Worm (Caenorhabditis elegans) whole organism, L4 larva: ENCODE measurements around the gene K09F6.6.

ENCODE experiments used
- D1046.2 ChIP-seq: fragments of 200-800 bp; sonication (Bioruptor generic); IDR thresholded peaks from 2 replicates; pipeline ENCODE4 v1.3.6; 2022; ENCODE audit warnings: missing genetic modification characterization, missing compliant biosample characterization
- F37D6.2 ChIP-seq: sonication (generic microtip); optimal IDR thresholded peaks from 2 replicates; lab custom pipeline; 2016; ENCODE audit warnings: mild to moderate bottlenecking, missing genetic modification characterization, missing compliant biosample characterization
- R02D3.7 ChIP-seq: fragments of 150-350 bp; sonication (generic microtip); optimal IDR thresholded peaks from 3 replicates; lab custom pipeline; 2014; ENCODE audit warnings: missing biosample characterization, missing genetic modification characterization
- T20F7.1 ChIP-seq: fragments of 200-800 bp; sonication (Bioruptor generic); optimal IDR thresholded peaks from 2 replicates; lab custom pipeline; 2018; ENCODE audit warnings: mild to moderate bottlenecking, missing genetic modification characterization, missing compliant biosample characterization
- T26A8.4 ChIP-seq: fragments of 200-800 bp; sonication (Bioruptor generic); IDR thresholded peaks from 2 replicates; pipeline ENCODE4 v1.3.6; 2022; ENCODE audit warnings: missing genetic modification characterization, missing compliant biosample characterization
- Y5F2A.4 ChIP-seq: fragments of 200-800 bp; sonication (Bioruptor generic); optimal IDR thresholded peaks from 2 replicates; lab custom pipeline; 2018; ENCODE audit warnings: mild to moderate bottlenecking, missing genetic modification characterization, missing compliant biosample characterization
- ZK337.2 ChIP-seq: fragments of 200-800 bp; sonication (Bioruptor generic); IDR thresholded peaks from 2 replicates; pipeline ENCODE4 v1.3.6; 2022; ENCODE audit warnings: missing genetic modification reagents, missing genetic modification characterization, missing compliant biosample characterization
- arid-1 ChIP-seq: fragments of 200-800 bp; sonication (Bioruptor generic); conservative IDR thresholded peaks from 2 replicates; pipeline ENCODE4 v1.3.6; 2022; ENCODE audit warnings: missing genetic modification reagents, missing genetic modification characterization, missing compliant biosample characterization
- attf-4 ChIP-seq: sonication (generic microtip); optimal IDR thresholded peaks from 3 replicates; lab custom pipeline; 2017; ENCODE audit warnings: missing biosample characterization, missing genetic modification characterization
- ceh-28 ChIP-seq: fragments of 150-350 bp; optimal IDR thresholded peaks from 2 replicates; lab custom pipeline; 2014; ENCODE audit warnings: missing biosample characterization, missing genetic modification reagents, missing genetic modification characterization
- ceh-62 ChIP-seq: sonication (generic microtip); optimal IDR thresholded peaks from 2 replicates; lab custom pipeline; 2017; ENCODE audit warnings: missing biosample characterization, missing genetic modification characterization
- ceh-82 ChIP-seq: sonication (generic microtip); optimal IDR thresholded peaks from 2 replicates; lab custom pipeline; 2017; ENCODE audit warnings: missing biosample characterization, missing genetic modification characterization
- ces-1 ChIP-seq: fragments of 150-350 bp; sonication (generic microtip); optimal IDR thresholded peaks from 4 replicates; lab custom pipeline; 2014; ENCODE audit warnings: missing biosample characterization, missing genetic modification reagents, missing genetic modification characterization
- ctbp-1 ChIP-seq: fragments of 200-800 bp; sonication (Bioruptor generic); IDR thresholded peaks from 2 replicates; pipeline ENCODE4 v1.3.6; 2022; ENCODE audit warnings: missing genetic modification reagents, missing genetic modification characterization, missing compliant biosample characterization
- daf-16 ChIP-seq, 3 experiments: sonication (generic microtip); optimal IDR thresholded peaks; 2 replicates each; lab custom pipeline; 2016 to 2017; ENCODE audit warnings: missing genetic modification characterization in 3 of 3, missing genetic modification reagents in 3 of 3, mild to moderate bottlenecking in 2 of 3, missing compliant biosample characterization in 2 of 3, missing biosample characterization in 1 of 3, moderate library complexity in 1 of 3
- daf-19 ChIP-seq: fragments of 200-800 bp; sonication (Bioruptor generic); conservative IDR thresholded peaks from 2 replicates; pipeline ENCODE4 v1.3.6; 2022; ENCODE audit warnings: missing genetic modification characterization, missing compliant biosample characterization
- dmd-9 ChIP-seq: fragments of 200-800 bp; sonication (Bioruptor generic); IDR thresholded peaks from 2 replicates; pipeline ENCODE4 v1.3.6; 2022; ENCODE audit warnings: missing genetic modification reagents, missing genetic modification characterization, missing compliant biosample characterization
- dpl-1 ChIP-seq: fragments of 150-350 bp; optimal IDR thresholded peaks from 2 replicates; lab custom pipeline; 2014; ENCODE audit warnings: missing biosample characterization, missing genetic modification reagents, missing genetic modification characterization
- duxl-1 ChIP-seq: sonication (generic microtip); optimal IDR thresholded peaks from 2 replicates; lab custom pipeline; 2016; ENCODE audit warnings: mild to moderate bottlenecking, missing genetic modification characterization, moderate library complexity, missing compliant biosample characterization; ENCODE audit not compliant: poor library complexity
- egl-43 ChIP-seq: fragments of 200-800 bp; sonication (Bioruptor generic); IDR thresholded peaks from 2 replicates; pipeline ENCODE4 v1.3.6; 2022; ENCODE audit warnings: missing genetic modification reagents, missing genetic modification characterization, missing compliant biosample characterization
- fos-1 ChIP-seq: fragments of 150-350 bp; optimal IDR thresholded peaks from 2 replicates; lab custom pipeline; 2014; ENCODE audit warnings: missing biosample characterization, missing genetic modification characterization
- gei-8 ChIP-seq: fragments of 200-800 bp; sonication (Bioruptor generic); optimal IDR thresholded peaks from 2 replicates; lab custom pipeline; 2018; ENCODE audit warnings: mild to moderate bottlenecking, missing genetic modification characterization, missing compliant biosample characterization
- hif-1 ChIP-seq, 2 experiments: sonication (generic microtip); optimal IDR thresholded peaks; 2 replicates each; lab custom pipeline; 2016 to 2017; ENCODE audit warnings: missing compliant biosample characterization in 2 of 2, missing genetic modification characterization in 2 of 2, missing genetic modification reagents in 2 of 2, missing genotype in 2 of 2, mild to moderate bottlenecking in 1 of 2
- hlh-11 ChIP-seq: fragments of 200-800 bp; sonication (Bioruptor generic); optimal IDR thresholded peaks from 2 replicates; lab custom pipeline; 2018; ENCODE audit warnings: mild to moderate bottlenecking, missing genetic modification characterization, missing compliant biosample characterization
- hlh-30 ChIP-seq: sonication (generic microtip); optimal IDR thresholded peaks from 2 replicates; lab custom pipeline; 2017; ENCODE audit warnings: antibody characterized with exemption, mild to moderate bottlenecking, missing genetic modification characterization, missing compliant biosample characterization; ENCODE audit not compliant: insufficient read depth
- lin-1 ChIP-seq: fragments of 200-800 bp; sonication (Bioruptor generic); IDR thresholded peaks from 2 replicates; pipeline ENCODE4 v1.3.6; 2022; ENCODE audit warnings: missing genetic modification reagents, missing genetic modification characterization, missing compliant biosample characterization
- lin-13 ChIP-seq: fragments of 150-350 bp; optimal IDR thresholded peaks from 2 replicates; lab custom pipeline; 2014; ENCODE audit warnings: missing biosample characterization, missing genetic modification reagents, missing genetic modification characterization
- lin-15B ChIP-seq: fragments of 150-350 bp; sonication (generic microtip); optimal IDR thresholded peaks from 3 replicates; lab custom pipeline; 2014; ENCODE audit warnings: missing biosample characterization, missing genetic modification characterization
- lin-38 ChIP-seq: fragments of 200-800 bp; sonication (Bioruptor generic); IDR thresholded peaks from 2 replicates; pipeline ENCODE4 v1.3.6; 2022; ENCODE audit warnings: missing genetic modification reagents, missing genetic modification characterization, missing compliant biosample characterization
- madf-5 ChIP-seq, 2 experiments: fragments of 200-800 bp; sonication (Bioruptor generic); IDR thresholded peaks; 2 replicates each; pipeline ENCODE4 v1.3.6; 2022; ENCODE audit warnings: missing compliant biosample characterization in 2 of 2, missing genetic modification characterization in 2 of 2
- madf-9 ChIP-seq: fragments of 200-800 bp; sonication (Bioruptor generic); conservative IDR thresholded peaks from 2 replicates; pipeline ENCODE4 v1.3.6; 2022; ENCODE audit warnings: missing genetic modification reagents, missing genetic modification characterization, missing compliant biosample characterization
- mdt-29 ChIP-seq: fragments of 200-800 bp; sonication (Bioruptor generic); IDR thresholded peaks from 2 replicates; pipeline ENCODE4 v1.3.6; 2022; ENCODE audit warnings: missing genetic modification reagents, missing genetic modification characterization, missing compliant biosample characterization
- mep-1 ChIP-seq: fragments of 150-350 bp; sonication (generic microtip); optimal IDR thresholded peaks from 3 replicates; lab custom pipeline; 2014; ENCODE audit warnings: missing biosample characterization, missing genetic modification characterization
- mxl-2 ChIP-seq: fragments of 200-800 bp; sonication (Bioruptor generic); conservative IDR thresholded peaks from 2 replicates; pipeline ENCODE4 v1.3.6; 2022; ENCODE audit warnings: missing genetic modification reagents, missing genetic modification characterization, missing compliant biosample characterization
- nhr-10 ChIP-seq: fragments of 150-350 bp; optimal IDR thresholded peaks from 2 replicates; lab custom pipeline; 2014; ENCODE audit warnings: missing biosample characterization, missing genetic modification characterization
- nhr-102 ChIP-seq: sonication (generic microtip); optimal IDR thresholded peaks from 2 replicates; lab custom pipeline; 2016; ENCODE audit warnings: mild to moderate bottlenecking, missing genetic modification characterization, moderate library complexity, missing compliant biosample characterization
- nhr-111 ChIP-seq: fragments of 200-800 bp; sonication (Bioruptor generic); optimal IDR thresholded peaks from 2 replicates; lab custom pipeline; 2018; ENCODE audit warnings: mild to moderate bottlenecking, missing genetic modification characterization, missing compliant biosample characterization
- nhr-237 ChIP-seq: sonication (generic microtip); optimal IDR thresholded peaks from 2 replicates; lab custom pipeline; 2017; ENCODE audit warnings: missing biosample characterization, missing genetic modification characterization
- nhr-28 ChIP-seq: fragments of 150-350 bp; optimal IDR thresholded peaks from 2 replicates; lab custom pipeline; 2014; ENCODE audit warnings: missing biosample characterization, missing genetic modification characterization
- nhr-41 ChIP-seq: fragments of 200-800 bp; sonication (Bioruptor generic); IDR thresholded peaks from 2 replicates; pipeline ENCODE4 v1.3.6; 2022; ENCODE audit warnings: missing genetic modification reagents, missing genetic modification characterization, missing compliant biosample characterization
- nhr-6 ChIP-seq: fragments of 150-350 bp; optimal IDR thresholded peaks from 2 replicates; lab custom pipeline; 2014; ENCODE audit warnings: missing biosample characterization, missing genetic modification characterization
- nhr-76 ChIP-seq: fragments of 150-350 bp; optimal IDR thresholded peaks from 2 replicates; lab custom pipeline; 2014; ENCODE audit warnings: missing biosample characterization, missing genetic modification characterization
- pqm-1 ChIP-seq: sonication (generic microtip); optimal IDR thresholded peaks from 2 replicates; lab custom pipeline; 2017; ENCODE audit warnings: missing biosample characterization, missing genetic modification characterization
- saeg-2 ChIP-seq: fragments of 200-800 bp; sonication (Bioruptor generic); IDR thresholded peaks from 2 replicates; pipeline ENCODE4 v1.3.6; 2022; ENCODE audit warnings: missing genetic modification reagents, missing genetic modification characterization, missing compliant biosample characterization
- skn-1 ChIP-seq: fragments of 150-350 bp; optimal IDR thresholded peaks from 2 replicates; lab custom pipeline; 2014; ENCODE audit warnings: missing biosample characterization, missing genetic modification characterization
- spr-1 ChIP-seq: sonication (generic microtip); optimal IDR thresholded peaks from 2 replicates; lab custom pipeline; 2016; ENCODE audit warnings: mild to moderate bottlenecking, missing genetic modification characterization, missing compliant biosample characterization
- unc-62 ChIP-seq, 3 experiments: fragments of 150-350 bp in 1 of 3; sonication (generic microtip); optimal IDR thresholded peaks in 2 of 3; peaks in 1 of 3; 1 replicate in 1 of 3; 2 replicates in 2 of 3; lab custom pipeline; 2014 to 2017; ENCODE audit warnings: missing biosample characterization in 3 of 3, missing genetic modification characterization in 3 of 3, missing genetic modification reagents in 3 of 3, missing genotype in 1 of 3
- ztf-11 ChIP-seq: fragments of 150-350 bp; optimal IDR thresholded peaks from 2 replicates; lab custom pipeline; 2014; ENCODE audit warnings: missing biosample characterization, missing genetic modification characterization
- ztf-7 ChIP-seq: fragments of 150-350 bp; optimal IDR thresholded peaks from 2 replicates; lab custom pipeline; 2014; ENCODE audit warnings: missing biosample characterization, missing genetic modification characterization

K09F6.6 gene

DNA sequence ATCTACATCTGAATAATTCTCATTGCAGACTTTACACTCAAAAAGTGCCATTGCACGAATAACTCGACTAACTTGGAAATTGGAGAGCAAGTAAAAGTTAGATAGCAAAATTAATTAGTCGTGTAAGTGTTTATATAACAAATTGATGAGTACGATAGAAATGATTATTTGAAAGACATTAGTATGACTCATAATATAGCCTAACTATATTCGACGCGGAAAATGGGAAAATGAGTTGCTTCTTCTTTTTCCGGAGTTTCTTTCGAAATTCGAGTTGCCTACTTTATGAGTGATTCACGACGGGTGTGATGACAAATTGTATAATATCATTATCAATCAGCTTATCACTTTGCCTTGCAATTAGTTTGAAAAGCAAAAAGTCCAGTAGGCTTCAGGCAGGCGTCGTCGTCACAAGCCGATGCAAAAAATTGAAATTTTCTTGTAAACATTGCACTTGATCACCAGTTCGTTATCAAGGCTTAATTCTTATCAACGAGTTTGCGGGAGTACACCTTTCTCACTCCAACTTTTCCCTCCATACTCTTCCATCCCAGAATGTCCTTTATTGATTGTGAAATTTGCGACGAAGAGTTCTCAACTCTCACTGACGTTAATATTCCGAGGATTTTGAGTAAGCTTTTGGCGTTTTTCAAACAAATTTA, 43.9 kb upstream of the K09F6.6 start, which contains the start of the genes ZK1240.6 and ZK1240.2 (continued):
- TF ChIP-seq Y5F2A.4: no peak
- TF ChIP-seq nhr-102 (tag; lab: Kevin White, UChicago): no peak
- TF ChIP-seq gei-8 (GFP tag; lab: Kevin White, UChicago): no peak
- TF ChIP-seq ZK337.2 (GFP tag; lab: Robert Waterston, UW): no peak
- TF ChIP-seq lin-15B (tag; lab: Kevin White, UChicago): no peak
- TF ChIP-seq lin-1 (GFP tag; lab: Robert Waterston, UW): peak; percentile 17; the same call in 1 of the 2 replicates
- TF ChIP-seq hlh-30 (tag; lab: Kevin White, UChicago): peak; percentile 29
- TF ChIP-seq nhr-111 (GFP tag; lab: Kevin White, UChicago): no peak
- TF ChIP-seq egl-43 (GFP tag; lab: Robert Waterston, UW): no peak
- TF ChIP-seq mep-1 (tag; lab: Kevin White, UChicago): no peak
- TF ChIP-seq daf-19: no peak
- no peak for TF ChIP-seq arid-1
- no peak for TF ChIP-seq fos-1 (tag; lab: Kevin White, UChicago)
- TF ChIP-seq skn-1 (tag; lab: Kevin White, UChicago): no peak
- no peak for TF ChIP-seq mxl-2 (GFP tag; lab: Robert Waterston, UW)
- TF ChIP-seq ceh-82: no peak
- TF ChIP-seq saeg-2 (GFP tag; lab: Robert Waterston, UW): no peak
- TF ChIP-seq duxl-1: no peak
- no peak for TF ChIP-seq nhr-237 (tag; lab: Kevin White, UChicago)
- no peak for TF ChIP-seq ceh-62
- TF ChIP-seq mdt-29 (GFP tag; lab: Robert Waterston, UW): no peak
- no peak for TF ChIP-seq ceh-28 (tag; lab: Kevin White, UChicago)
- no peak for TF ChIP-seq nhr-6 (tag; lab: Kevin White, UChicago)
- TF ChIP-seq hif-1 (tag; optimal IDR thresholded peaks at IDR 0.05; lab: Kevin White, UChicago): no peak
- no peak for TF ChIP-seq T20F7.1 (GFP tag; lab: Kevin White, UChicago)
- TF ChIP-seq ces-1 (GFP tag; lab: Kevin White, UChicago): no peak
- no peak for TF ChIP-seq attf-4 (tag; lab: Kevin White, UChicago)
- TF ChIP-seq ztf-11: no peak
- no peak for TF ChIP-seq F37D6.2 (tag; lab: Kevin White, UChicago)
- no peak for TF ChIP-seq daf-16 (GFP tag; optimal IDR thresholded peaks at IDR 0.05; lab: Kevin White, UChicago)
- peak; percentile 72 for TF ChIP-seq daf-16 (tag; optimal IDR thresholded peaks at IDR 0.05; lab: Kevin White, UChicago)
- no peak for TF ChIP-seq dpl-1 (GFP tag; lab: Kevin White, UChicago)
- no peak for TF ChIP-seq madf-5 (GFP tag; IDR thresholded peaks at IDR 0.05; lab: Robert Waterston, UW)
- TF ChIP-seq lin-13 (GFP tag; lab: Kevin White, UChicago): no peak
- no peak for TF ChIP-seq R02D3.7 (tag; lab: Kevin White, UChicago)
- no peak for TF ChIP-seq T26A8.4 (GFP tag; lab: Robert Waterston, UW)
- no peak for TF ChIP-seq nhr-76 (tag; lab: Kevin White, UChicago)
- TF ChIP-seq madf-9 (GFP tag; lab: Robert Waterston, UW): no peak
- no peak for TF ChIP-seq dmd-9
- TF ChIP-seq, all 104 proteins: peak for 8

DNA sequence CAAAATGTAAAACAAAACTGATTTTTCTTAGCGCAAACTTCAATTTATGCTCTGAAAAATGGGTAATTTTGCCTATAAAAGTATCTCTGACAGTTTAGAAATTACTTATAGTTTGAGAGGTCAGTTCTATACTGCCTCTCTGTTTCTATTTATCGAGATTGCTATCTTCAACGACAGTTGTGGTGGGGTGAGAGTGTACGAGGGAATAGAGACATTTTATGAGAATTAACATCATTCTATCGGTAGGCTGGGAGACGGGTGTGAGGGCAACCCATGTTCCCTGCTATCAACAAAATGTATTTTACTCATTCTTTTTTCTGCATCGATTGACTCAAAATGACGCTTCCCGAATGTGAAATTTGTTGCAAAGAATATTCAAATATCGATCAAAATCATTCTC, 41.0 kb upstream of the K09F6.6 start, which contains the start of gene ZK1240.3:
Gene ZK1240.3, plus strand, starts transcription at position 238 of the 400 bp plus-strand sequence.
- TF ChIP-seq mep-1 (tag; lab: Kevin White, UChicago): no peak
- TF ChIP-seq nhr-41 (GFP tag; lab: Robert Waterston, UW): peak; percentile 55; the same call in 1 of the 2 replicates
- TF ChIP-seq daf-19: no peak
- no peak for TF ChIP-seq spr-1 (tag; lab: Kevin White, UChicago)
- TF ChIP-seq ztf-7 (tag; lab: Kevin White, UChicago): no peak
- TF ChIP-seq madf-5 (GFP tag; IDR thresholded peaks at IDR 0.05; lab: Robert Waterston, UW): no peak
- TF ChIP-seq D1046.2 (GFP tag; lab: Robert Waterston, UW): no peak
- TF ChIP-seq mxl-2 (GFP tag; lab: Robert Waterston, UW): no peak
- peak; percentile 78 for TF ChIP-seq nhr-28 (tag; lab: Kevin White, UChicago)
- TF ChIP-seq hif-1 (tag; optimal IDR thresholded peaks at IDR 0.05; lab: Kevin White, UChicago): no peak
- no peak for TF ChIP-seq nhr-10 (tag; lab: Kevin White, UChicago)
- peak; percentile 32 for TF ChIP-seq T20F7.1 (GFP tag; lab: Kevin White, UChicago)
- TF ChIP-seq ceh-82: no peak
- no peak for TF ChIP-seq T26A8.4 (GFP tag; lab: Robert Waterston, UW)
- TF ChIP-seq pqm-1 (tag; lab: Kevin White, UChicago): peak; percentile 91
- no peak for TF ChIP-seq lin-38 (GFP tag; lab: Robert Waterston, UW)
- peak; percentile 58 for TF ChIP-seq hlh-11 (tag; lab: Kevin White, UChicago)
- TF ChIP-seq R02D3.7 (tag; lab: Kevin White, UChicago): no peak
- TF ChIP-seq nhr-102 (tag; lab: Kevin White, UChicago): no peak
- peak in 1 of 2 experiments; percentile 37 for TF ChIP-seq unc-62 (GFP tag; optimal IDR thresholded peaks at IDR 0.05 in 1 of 2; lab: Kevin White, UChicago)
- no peak for TF ChIP-seq unc-62 (tag; optimal IDR thresholded peaks at IDR 0.05; lab: Kevin White, UChicago)
- TF ChIP-seq ctbp-1 (GFP tag; lab: Robert Waterston, UW): no peak
